Worm (Caenorhabditis elegans): ENCODE measurements around the gene ZK1248.11.

DNA sequence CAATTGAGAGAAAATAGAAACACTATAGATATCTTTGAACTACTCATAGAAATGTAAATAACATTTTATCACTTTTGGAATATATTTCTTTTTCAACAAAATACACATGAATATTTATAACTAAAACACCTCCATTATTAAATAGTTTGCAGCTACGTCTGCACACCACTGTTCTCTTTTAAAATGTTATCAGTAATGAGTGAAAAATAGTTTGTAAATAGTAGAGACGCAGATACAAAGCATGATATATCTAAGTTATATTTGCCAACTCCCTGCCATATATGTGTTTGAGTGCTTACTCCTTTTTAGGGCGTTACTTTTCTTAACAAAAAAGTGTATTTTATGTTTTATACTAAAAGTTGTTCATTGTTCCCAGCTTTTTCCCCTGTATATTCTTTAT lies 17.8 kb upstream of the ZK1248.11 start:
- no peak for TF ChIP-seq dao-5 (tag; optimal IDR thresholded peaks at IDR 0.05)
- TF ChIP-seq him-1 (tag; optimal IDR thresholded peaks at IDR 0.05) = no peak
